Worm (Caenorhabditis elegans): ENCODE results near the gene rab-37.

- TF ChIP-seq lin-13 (GFP tag; optimal IDR thresholded peaks at IDR 0.05) (no peak), lin-15B (tag; optimal IDR thresholded peaks at IDR 0.05) (no peak)
Measured at ce11 chrX:4274116-4274515, 38.5 kb upstream of the rab-37 start, which contains the start of gene mec-18.
